Fruit fly (Drosophila melanogaster): Measurements from ENCODE around the gene raskol.
A peak's percentile ranks its signal among the peaks of the same experiment; 100 is the strongest.

raskol gene

DNA sequence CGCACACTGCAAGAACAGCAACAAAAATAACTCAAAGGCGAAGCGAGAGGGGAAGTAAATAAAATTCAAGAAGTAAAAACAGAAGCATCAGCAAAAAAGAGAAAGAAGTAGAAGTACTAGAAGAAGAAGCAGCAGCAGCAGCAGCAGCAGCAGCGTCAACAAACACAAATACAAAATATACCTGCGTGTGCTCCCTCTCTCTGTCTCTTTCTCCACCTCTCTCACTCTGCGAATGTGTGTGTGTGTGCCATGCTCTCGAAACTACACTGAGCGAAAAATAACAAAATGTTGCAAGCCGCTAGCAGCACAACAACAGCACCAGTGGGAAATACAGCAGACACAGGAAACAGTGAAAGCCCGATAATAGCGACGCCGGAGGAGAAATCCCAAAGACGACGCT lies 29.0 kb downstream of the raskol start (continued):
- TF ChIP-seq pfk (GFP tag; optimal IDR thresholded peaks at IDR 0.05) (no peak), vnd (GFP tag; IDR thresholded peaks at IDR 0.05; ENCODE audit: partially characterized antibody) (no peak), run (tag; optimal IDR thresholded peaks at IDR 0.05) (no peak), nmo (GFP tag; optimal IDR thresholded peaks at IDR 0.05) (no peak), dpn (GFP tag; optimal IDR thresholded peaks at IDR 0.05) (peak in 1 of 2 experiments; percentile 22), Ptx1 (GFP tag; IDR thresholded peaks at IDR 0.05) (no peak), CoRest (tag; optimal IDR thresholded peaks at IDR 0.05) (no peak), HLHmδ (GFP tag; optimal IDR thresholded peaks at IDR 0.05) (peak; percentile 38), CG4404 (GFP tag; IDR thresholded peaks at IDR 0.05) (no peak), pho (GFP tag; optimal IDR thresholded peaks at IDR 0.05) (no peak), CG8281 (tag; optimal IDR thresholded peaks at IDR 0.05) (no peak), CG11504 (tag; optimal IDR thresholded peaks at IDR 0.05) (peak; percentile 79), chn (GFP tag; optimal IDR thresholded peaks at IDR 0.05) (peak; percentile 25), grau (tag; optimal IDR thresholded peaks at IDR 0.05) (peak; percentile 73), gcm2 (GFP tag; optimal IDR thresholded peaks at IDR 0.05) (no peak), seq (GFP tag; IDR thresholded peaks at IDR 0.05) (peak; percentile 32; the same call in 1 of the 2 replicates), CG4820 (GFP tag; optimal IDR thresholded peaks at IDR 0.05) (no peak), chinmo (GFP tag; IDR thresholded peaks at IDR 0.05; ENCODE audit: partially characterized antibody) (0 out of 4 replicates have a peak, but pooled peaks have one; percentile 27), hbn (GFP tag; IDR thresholded peaks at IDR 0.05; ENCODE audit: partially characterized antibody) (no peak), CG14014 (GFP tag; IDR thresholded peaks at IDR 0.05) (0 out of 2 replicates have a peak, but pooled peaks have one; percentile 16), CG8924 (tag; optimal IDR thresholded peaks at IDR 0.05) (peak; percentile 7), Hr3 (GFP tag; optimal IDR thresholded peaks at IDR 0.05) (no peak), Xbp1 (GFP tag; optimal IDR thresholded peaks at IDR 0.05) (no peak), NfI (GFP tag; optimal IDR thresholded peaks at IDR 0.05) (no peak), fd3F (GFP tag; optimal IDR thresholded peaks at IDR 0.05) (no peak), sob (GFP tag; IDR thresholded peaks at IDR 0.05) (0 out of 2 replicates have a peak, but pooled peaks have one; percentile 11), CG17385 (GFP tag; optimal IDR thresholded peaks at IDR 0.05) (peak; percentile 93), btn (GFP tag; optimal IDR thresholded peaks at IDR 0.05) (no peak), pita (GFP tag; optimal IDR thresholded peaks at IDR 0.05) (no peak), sqz (GFP tag; optimal IDR thresholded peaks at IDR 0.05) (no peak), unpg (GFP tag; optimal IDR thresholded peaks at IDR 0.05) (no peak), Doc3 (GFP tag; IDR thresholded peaks at IDR 0.05; ENCODE audit: partially characterized antibody) (no peak), yki (optimal IDR thresholded peaks at IDR 0.05) (no peak), chif (GFP tag; optimal IDR thresholded peaks at IDR 0.05) (no peak), hb (GFP tag; IDR thresholded peaks at IDR 0.05; ENCODE audit: partially characterized antibody) (no peak), pros (GFP tag; optimal IDR thresholded peaks at IDR 0.05) (peak; percentile 73), CG12299 (tag; optimal IDR thresholded peaks at IDR 0.05) (no peak), Rfx (GFP tag; IDR thresholded peaks at IDR 0.05) (no peak), CG15514 (GFP tag; optimal IDR thresholded peaks at IDR 0.05) (no peak), Xrp1 (GFP tag; IDR thresholded peaks at IDR 0.05) (peak; percentile 32; the same call in 1 of the 2 replicates), Atf3 (GFP tag; optimal IDR thresholded peaks at IDR 0.05) (no peak), Gug (GFP tag; IDR thresholded peaks at IDR 0.05) (no peak), Bdp1 (GFP tag; optimal IDR thresholded peaks at IDR 0.05) (peak; percentile 0), CG12942 (GFP tag; optimal IDR thresholded peaks at IDR 0.05) (no peak), CG8359 (GFP tag; optimal IDR thresholded peaks at IDR 0.05; ENCODE audit: borderline replicate concordance) (no peak), CG2199 (GFP tag; IDR thresholded peaks at IDR 0.05) (0 out of 3 replicates have a peak, but pooled peaks have one; percentile 10), cad (GFP tag; optimal IDR thresholded peaks at IDR 0.05) (no peak), CG18764 (GFP tag; optimal IDR thresholded peaks at IDR 0.05) (no peak), BtbVII (GFP tag; optimal IDR thresholded peaks at IDR 0.05) (no peak), ci (GFP tag; IDR thresholded peaks at IDR 0.05) (0 out of 3 replicates have a peak, but pooled peaks have one; percentile 5), gsb-n (tag; optimal IDR thresholded peaks at IDR 0.05) (no peak)
